Fruit fly (Drosophila melanogaster): ENCODE results near the gene CG2129.

- TF ChIP-seq rgr (GFP tag; optimal IDR thresholded peaks at IDR 0.05) (no peak), dmrt93B (GFP tag; optimal IDR thresholded peaks at IDR 0.05) (no peak), Hr78 (GFP tag; optimal IDR thresholded peaks at IDR 0.05) (no peak), dsf (GFP tag; optimal IDR thresholded peaks at IDR 0.05; ENCODE audit: borderline replicate concordance) (no peak), psq (GFP tag; optimal IDR thresholded peaks at IDR 0.05) (no peak), OdsH (GFP tag; optimal IDR thresholded peaks at IDR 0.05) (no peak), woc (GFP tag; optimal IDR thresholded peaks at IDR 0.05) (no peak)
These were observed 30.3 kb upstream of the CG2129 start for dm6 chrX:8115343-8115676.
